Worm (Caenorhabditis elegans): Measurements from ENCODE around the gene lact-4.
A peak's percentile ranks its signal among the peaks of the same experiment; 100 is the strongest.

lact-4 gene

DNA sequence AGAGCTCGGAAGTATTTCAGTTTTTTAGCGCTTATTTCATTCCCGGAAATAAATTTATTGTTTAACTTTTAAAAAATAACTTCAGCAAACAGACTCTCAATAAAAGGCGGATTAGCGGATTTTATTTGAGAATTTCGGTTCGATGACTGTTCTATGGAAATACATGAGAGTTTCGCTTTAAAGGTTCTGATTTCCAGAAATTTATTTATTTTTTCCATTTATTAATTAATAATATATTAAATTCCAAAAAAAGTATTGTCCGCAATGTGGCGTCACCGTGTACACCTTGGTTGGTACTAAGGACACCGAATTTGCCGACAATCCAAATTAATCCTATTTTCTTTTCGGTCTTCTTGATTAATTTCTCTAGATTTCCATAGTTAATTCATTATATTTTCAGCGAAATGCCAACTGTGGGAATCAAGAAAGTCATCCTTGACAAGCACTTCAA lies 15.8 kb downstream of the lact-4 start, which contains the start of gene fars-3 (continued):
- peak; percentile 14 for TF ChIP-seq snpc-4 (GFP tag; optimal IDR thresholded peaks at IDR 0.05)
- TF ChIP-seq snpc-4 (tag; optimal IDR thresholded peaks at IDR 0.05) = peak in 1 of 4 experiments; percentile 41
- TF ChIP-seq ztf-6 (GFP tag; IDR thresholded peaks at IDR 0.05) = 0 out of 2 replicates have a peak, but pooled peaks have one; percentile 6
- TF ChIP-seq ztf-3 (GFP tag; optimal IDR thresholded peaks at IDR 0.05) = no peak
- TF ChIP-seq fkh-3 (tag; optimal IDR thresholded peaks at IDR 0.05) = no peak
- TF ChIP-seq mxl-1 (tag; optimal IDR thresholded peaks at IDR 0.05) = no peak
- peak; percentile 57 for TF ChIP-seq athp-1 (tag; optimal IDR thresholded peaks at IDR 0.05)
- no peak for TF ChIP-seq B0261.1 (tag; optimal IDR thresholded peaks at IDR 0.05)
- TF ChIP-seq madf-8 (GFP tag; conservative IDR thresholded peaks at IDR 0.05) = peak; percentile 15; the same call in 1 of the 2 replicates
- no peak for TF ChIP-seq nhr-80 (tag; optimal IDR thresholded peaks at IDR 0.05)
- peak; percentile 34; the same call in 1 of the 2 replicates for TF ChIP-seq ztf-25 (GFP tag; IDR thresholded peaks at IDR 0.05)
- no peak for TF ChIP-seq ztf-22 (GFP tag; optimal IDR thresholded peaks at IDR 0.05)
- TF ChIP-seq attf-5 (GFP tag; optimal IDR thresholded peaks at IDR 0.05) = no peak
- TF ChIP-seq attf-3 (GFP tag; conservative IDR thresholded peaks at IDR 0.05) = no peak
- peak; percentile 24 for TF ChIP-seq tbp1 (GFP tag; optimal IDR thresholded peaks at IDR 0.05)
- TF ChIP-seq ceh-91 (GFP tag; IDR thresholded peaks at IDR 0.05) = no peak
- no peak for TF ChIP-seq ccch-3 (GFP tag; optimal IDR thresholded peaks at IDR 0.05)
- peak; percentile 61 for TF ChIP-seq lin-54 (GFP tag; optimal IDR thresholded peaks at IDR 0.05)
- TF ChIP-seq tbx-9 (tag; optimal IDR thresholded peaks at IDR 0.05; ENCODE audit: borderline replicate concordance) = no peak
- TF ChIP-seq egl-44 (GFP tag; IDR thresholded peaks at IDR 0.05) = no peak
- no peak for TF ChIP-seq lag-1 (GFP tag; IDR thresholded peaks at IDR 0.05)
- TF ChIP-seq F39B2.1 (GFP tag; IDR thresholded peaks at IDR 0.05) = peak; percentile 39; the same call in 1 of the 2 replicates
- TF ChIP-seq C06A6.2 (GFP tag; conservative IDR thresholded peaks at IDR 0.05) = no peak
- TF ChIP-seq let-526 (GFP tag; IDR thresholded peaks at IDR 0.05) = no peak
- TF ChIP-seq lsy-27 (tag; optimal IDR thresholded peaks at IDR 0.05; ENCODE audit: borderline replicate concordance, insufficient read depth) = no peak
- no peak for TF ChIP-seq mel-28 (tag; optimal IDR thresholded peaks at IDR 0.05; ENCODE audit: borderline replicate concordance)
- TF ChIP-seq him-1 (tag; optimal IDR thresholded peaks at IDR 0.05) = no peak
- TF ChIP-seq D2030.7 (GFP tag; IDR thresholded peaks at IDR 0.05) = no peak
- TF ChIP-seq zfh-2 (GFP tag; conservative IDR thresholded peaks at IDR 0.05) = no peak
- TF ChIP-seq Y53F4B.3 (GFP tag; IDR thresholded peaks at IDR 0.05) = no peak
- TF ChIP-seq hlh-26 (GFP tag; conservative IDR thresholded peaks at IDR 0.05) = no peak
- TF ChIP-seq B0035.1 (tag; optimal IDR thresholded peaks at IDR 0.05) = peak; percentile 46
- no peak for TF ChIP-seq aptf-3 (GFP tag; IDR thresholded peaks at IDR 0.05)
- TF ChIP-seq Y79H2A.3 (GFP tag; conservative IDR thresholded peaks at IDR 0.05) = peak; percentile 60; the same call in 1 of the 2 replicates
- TF ChIP-seq rcor-1 (GFP tag; IDR thresholded peaks at IDR 0.05) = no peak
- no peak for TF ChIP-seq C17E4.6 (GFP tag; IDR thresholded peaks at IDR 0.05)
- no peak for TF ChIP-seq dpff-1 (tag; optimal IDR thresholded peaks at IDR 0.05)
- no peak for TF ChIP-seq snpc-1.3 (tag; optimal IDR thresholded peaks at IDR 0.05; ENCODE audit: insufficient read depth)
- peak; percentile 42; the same call in 1 of the 2 replicates for TF ChIP-seq B0336.3 (GFP tag; IDR thresholded peaks at IDR 0.05)
- no peak for TF ChIP-seq dpl-1 (GFP tag; optimal IDR thresholded peaks at IDR 0.05)
- TF ChIP-seq egl-18 (GFP tag; IDR thresholded peaks at IDR 0.05) = no peak
- no peak for TF ChIP-seq mcd-1 (GFP tag; IDR thresholded peaks at IDR 0.05)
- peak; percentile 71 for TF ChIP-seq Y53G8AR.9 (GFP tag; conservative IDR thresholded peaks at IDR 0.05)
- TF ChIP-seq sdz-38 (tag; optimal IDR thresholded peaks at IDR 0.05) = no peak
- peak; percentile 81 for TF ChIP-seq hsf-1 (GFP tag; IDR thresholded peaks at IDR 0.05)
- no peak for TF ChIP-seq repo-1 (tag; optimal IDR thresholded peaks at IDR 0.05)
- TF ChIP-seq hmg-1.2 (GFP tag; IDR thresholded peaks at IDR 0.05) = peak; percentile 41
- no peak for TF ChIP-seq atf-7 (tag; optimal IDR thresholded peaks at IDR 0.05)
- peak; percentile 23; the same call in 1 of the 2 replicates for TF ChIP-seq Y95B8A.8 (GFP tag; IDR thresholded peaks at IDR 0.05)

Data from whole organism, young adult.